Fruit fly (Drosophila melanogaster): ENCODE measurements around the gene CG14770.

Gene CG14770

DNA sequence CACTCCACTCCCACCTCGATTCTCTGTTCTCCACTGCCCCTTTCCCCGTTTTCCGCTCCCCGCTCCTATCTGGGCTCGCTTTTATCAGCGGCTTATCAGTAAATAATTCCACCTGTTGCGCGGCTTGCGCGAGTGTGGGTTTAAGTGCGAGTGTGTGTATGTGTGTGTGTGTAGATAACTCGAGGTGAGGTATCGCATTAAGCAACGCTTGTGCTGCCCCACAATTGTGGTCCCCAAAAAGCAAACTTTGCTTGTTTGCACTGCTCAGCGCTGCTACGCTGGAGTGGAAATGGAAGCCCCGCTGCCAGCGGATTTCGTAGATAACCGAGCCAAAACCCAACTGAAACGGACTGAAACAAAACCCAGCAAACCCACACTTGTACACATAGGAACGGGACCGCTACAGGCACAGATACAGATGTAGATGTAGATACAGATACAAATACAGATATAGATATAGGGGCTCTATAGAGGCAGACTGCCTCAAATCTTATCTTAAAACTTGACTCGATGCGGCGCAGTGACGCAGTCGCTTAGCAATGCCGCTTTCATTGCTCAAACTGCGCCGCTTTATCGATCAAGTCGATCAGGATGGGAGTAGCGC is 18.2 kb downstream of the CG14770 start (continued):
- TF ChIP-seq CG3281 (GFP tag; optimal IDR thresholded peaks at IDR 0.05) (no peak), CG17612 (GFP tag; IDR thresholded peaks at IDR 0.05) (no peak), gsb-n (tag; optimal IDR thresholded peaks at IDR 0.05) (no peak), ewg (GFP tag; optimal IDR thresholded peaks at IDR 0.05) (no peak), fru (optimal IDR thresholded peaks at IDR 0.05) (no peak), wek (GFP tag; optimal IDR thresholded peaks at IDR 0.05) (peak; percentile 42), disco-r (GFP tag; optimal IDR thresholded peaks at IDR 0.05) (no peak), CG2116 (GFP tag; optimal IDR thresholded peaks at IDR 0.05) (no peak), tgo (GFP tag; IDR thresholded peaks at IDR 0.05) (no peak), tap (tag; optimal IDR thresholded peaks at IDR 0.05) (no peak), sisA (GFP tag; IDR thresholded peaks at IDR 0.05) (no peak), CG13424 (tag; optimal IDR thresholded peaks at IDR 0.05) (peak; percentile 6), Asciz (GFP tag; optimal IDR thresholded peaks at IDR 0.05) (peak; percentile 19), CG8924 (tag; optimal IDR thresholded peaks at IDR 0.05) (no peak), zfh1 (GFP tag; IDR thresholded peaks at IDR 0.05) (no peak), Antp (GFP tag; optimal IDR thresholded peaks at IDR 0.05) (no peak), CG8478 (optimal IDR thresholded peaks at IDR 0.05) (no peak), CG4617 (GFP tag; optimal IDR thresholded peaks at IDR 0.05; ENCODE audit: borderline replicate concordance) (no peak), sc (optimal IDR thresholded peaks at IDR 0.05) (no peak), sc (GFP tag; optimal IDR thresholded peaks at IDR 0.05) (peak; percentile 18), Side (GFP tag; optimal IDR thresholded peaks at IDR 0.05) (no peak), hbn (GFP tag; IDR thresholded peaks at IDR 0.05; ENCODE audit: partially characterized antibody) (no peak), CG18764 (GFP tag; optimal IDR thresholded peaks at IDR 0.05) (no peak), CG2120 (GFP tag; optimal IDR thresholded peaks at IDR 0.05) (no peak), Fer2 (tag; optimal IDR thresholded peaks at IDR 0.05) (no peak), Gug (GFP tag; IDR thresholded peaks at IDR 0.05) (no peak), Gsc (GFP tag; IDR thresholded peaks at IDR 0.05) (no peak), repo (GFP tag; optimal IDR thresholded peaks at IDR 0.05) (no peak), unc-4 (GFP tag; IDR thresholded peaks at IDR 0.05; ENCODE audit: partially characterized antibody) (no peak), ap (GFP tag; IDR thresholded peaks at IDR 0.05) (no peak), Eip74EF (GFP tag; optimal IDR thresholded peaks at IDR 0.05) (no peak), Hmr (GFP tag; optimal IDR thresholded peaks at IDR 0.05) (peak; percentile 31), CG1233 (GFP tag; optimal IDR thresholded peaks at IDR 0.05) (no peak), gt (GFP tag; IDR thresholded peaks at IDR 0.05) (no peak), CG9817 (tag; optimal IDR thresholded peaks at IDR 0.05) (no peak), onecut (GFP tag; IDR thresholded peaks at IDR 0.05) (no peak), ase (GFP tag; IDR thresholded peaks at IDR 0.05) (no peak), CG13296 (GFP tag; optimal IDR thresholded peaks at IDR 0.05) (peak; percentile 17), CG6689 (GFP tag; IDR thresholded peaks at IDR 0.05) (no peak), unpg (GFP tag; optimal IDR thresholded peaks at IDR 0.05) (no peak), Ravus (GFP tag; IDR thresholded peaks at IDR 0.05) (no peak), stc (GFP tag; IDR thresholded peaks at IDR 0.05) (0 out of 2 replicates have a peak, but pooled peaks have one; percentile 19), Atf3 (GFP tag; optimal IDR thresholded peaks at IDR 0.05) (no peak), pb (GFP tag; optimal IDR thresholded peaks at IDR 0.05) (no peak), CG12104 (GFP tag; optimal IDR thresholded peaks at IDR 0.05) (no peak), CG6175 (GFP tag; IDR thresholded peaks at IDR 0.05) (no peak), CG6765 (GFP tag; optimal IDR thresholded peaks at IDR 0.05) (no peak), CG3163 (GFP tag; optimal IDR thresholded peaks at IDR 0.05) (no peak), CG13775 (GFP tag; optimal IDR thresholded peaks at IDR 0.05) (no peak), ATbp (GFP tag; optimal IDR thresholded peaks at IDR 0.05) (peak; percentile 53), grn (GFP tag; optimal IDR thresholded peaks at IDR 0.05) (peak; percentile 91), CG8281 (tag; optimal IDR thresholded peaks at IDR 0.05) (no peak)
